Fruit fly (Drosophila melanogaster): ENCODE data around the gene CG11030.

The CG11030 gene

DNA sequence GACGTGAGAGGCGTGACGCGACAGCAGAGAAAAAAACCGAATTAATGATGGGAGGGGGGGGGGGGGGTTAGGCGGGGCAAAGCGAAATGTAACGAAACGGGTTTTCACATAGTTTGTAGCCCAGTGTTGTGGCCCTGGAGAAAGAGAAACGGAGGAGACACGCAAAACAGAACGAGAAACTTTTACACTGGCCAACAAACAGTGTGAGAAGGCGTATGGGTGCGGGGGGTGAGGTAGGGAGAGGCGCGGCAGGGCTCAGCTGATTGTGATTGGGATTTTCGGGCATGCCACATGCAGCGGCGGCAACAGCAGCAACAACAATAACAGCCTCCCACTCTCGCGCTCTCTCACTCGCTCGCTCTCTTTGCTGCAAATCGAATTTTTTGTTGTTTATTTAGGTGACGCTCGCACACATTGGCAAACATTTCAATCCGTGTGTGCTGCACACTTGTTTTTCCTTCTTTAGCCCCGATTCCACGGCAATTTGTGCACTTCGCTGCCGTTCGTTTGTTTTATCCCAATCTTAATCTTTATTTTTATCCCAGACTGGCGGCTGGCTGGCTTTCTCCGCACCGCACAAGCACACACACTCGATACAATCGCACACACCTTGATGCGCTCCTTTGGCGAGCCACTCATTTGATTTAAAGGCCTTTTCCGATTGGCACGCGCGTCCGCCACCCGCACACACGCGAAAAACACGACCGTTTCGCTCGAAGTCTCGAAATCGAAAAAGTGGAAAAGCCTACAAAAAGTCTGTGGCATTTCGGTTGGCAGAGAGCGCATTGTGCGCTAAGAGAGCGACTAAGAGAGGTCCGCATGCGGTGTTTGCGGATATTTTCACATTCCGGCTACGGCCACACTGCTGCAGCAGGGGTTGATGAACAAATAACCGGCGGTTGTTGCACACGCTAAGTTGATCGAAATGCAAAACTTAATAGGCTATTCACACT, 75.3 kb downstream of the CG11030 start, which contains the start of gene CG9171:
Gene CG9171, minus strand, starts transcription at position 819 of the 953 bp plus-strand sequence.
- peak; percentile 39 for TF ChIP-seq CG17801 (GFP tag; optimal IDR thresholded peaks at IDR 0.05; ENCODE audit: partially characterized antibody)

DNA sequence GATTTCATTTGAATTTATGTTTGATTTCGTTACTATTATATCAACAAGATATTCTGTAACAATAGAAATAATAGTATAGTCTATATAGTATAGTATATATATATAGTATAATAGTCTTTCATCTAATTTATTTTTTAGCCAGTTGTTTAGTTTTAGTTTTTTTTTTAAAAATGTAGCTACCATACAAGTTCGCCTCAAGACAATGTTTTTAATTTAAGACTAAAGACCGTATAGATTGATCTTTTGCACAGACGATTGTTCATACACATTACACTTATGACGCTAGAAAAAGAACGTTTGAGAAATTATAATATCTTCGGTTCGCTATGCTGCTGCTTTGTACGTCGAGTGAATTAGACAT, 75.9 kb downstream of the CG11030 start:
- TF ChIP-seq CG17801 (GFP tag; optimal IDR thresholded peaks at IDR 0.05; ENCODE audit: partially characterized antibody) = no peak

DNA sequence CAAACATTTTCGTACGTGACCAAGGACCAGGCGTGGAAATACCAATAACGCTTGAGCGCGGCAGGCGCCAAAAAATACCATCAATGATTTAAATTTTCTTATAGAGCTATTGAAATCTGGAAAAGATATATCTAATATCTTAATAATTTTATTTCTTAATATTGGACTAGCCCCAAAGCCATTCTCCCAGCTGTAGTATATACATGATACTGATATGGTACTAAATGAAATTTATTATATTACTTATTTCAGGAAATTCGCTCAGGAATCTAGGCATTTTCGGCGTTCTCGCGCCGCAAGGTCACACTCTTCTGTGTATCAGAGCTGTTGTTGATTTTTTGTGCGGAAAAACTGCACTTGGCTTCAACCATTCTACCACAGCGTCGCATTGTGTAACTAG, 77.5 kb downstream of the CG11030 start, which contains the start of the genes CG14005 and CG7239:
Gene CG14005, minus strand, starts transcription at position 50 of the 400 bp plus-strand sequence.
Gene CG7239, plus strand, starts transcription at position 295 of the 400 bp plus-strand sequence.
- TF ChIP-seq CG17801 (GFP tag; optimal IDR thresholded peaks at IDR 0.05; ENCODE audit: partially characterized antibody) = no peak

dm6 chr2L:5804077-5804476, 79.6 kb downstream of the CG11030 start:
- TF ChIP-seq CG17801 (GFP tag; optimal IDR thresholded peaks at IDR 0.05; ENCODE audit: partially characterized antibody) = no peak

dm6 chr2L:5805091-5805817, 80.8 kb downstream of the CG11030 start, which contains the start of gene CG11034:
CG11034 (plus strand) TSS chr2L:5805395.
- TF ChIP-seq CG17801 (GFP tag; optimal IDR thresholded peaks at IDR 0.05; ENCODE audit: partially characterized antibody) = no peak

dm6 chr2L:5811274-5811673, 86.8 kb downstream of the CG11030 start, which contains the start of gene CG43307:
CG43307 (plus strand) TSS chr2L:5811574.
- no peak for TF ChIP-seq CG17801 (GFP tag; optimal IDR thresholded peaks at IDR 0.05; ENCODE audit: partially characterized antibody)

Data from ovary, adult (tissue).